Fruit fly (Drosophila melanogaster) whole organism, embryonic: ENCODE measurements around the gene CG43672.
A peak's percentile ranks its signal among the peaks of the same experiment; 100 is the strongest.

Experiments
- Atf6 ChIP-seq: fragments of 200-800 bp; sonication (Bioruptor generic); IDR thresholded peaks from 2 replicates; pipeline ENCODE4 v1.3.6; 2022; ENCODE audit warnings: missing biosample characterization, missing genetic modification characterization
- CG1024 ChIP-seq: fragments of 200-800 bp; sonication (Bioruptor generic); IDR thresholded peaks from 2 replicates; pipeline ENCODE4 v1.3.6; 2022; ENCODE audit warnings: missing biosample characterization, missing genetic modification characterization
- CG11723 ChIP-seq: fragments of 200-800 bp; sonication (Bioruptor generic); optimal IDR thresholded peaks from 2 replicates; lab custom pipeline; 2017; ENCODE audit warnings: missing biosample characterization, mild to moderate bottlenecking, missing genetic modification characterization
- CG13287 ChIP-seq: fragments of 200-800 bp; sonication (Bioruptor generic); IDR thresholded peaks from 2 replicates; pipeline ENCODE4 v1.3.6; 2022; ENCODE audit warnings: missing biosample characterization, missing genetic modification characterization; ENCODE audit not compliant: partially characterized antibody
- CG15514 ChIP-seq: fragments of 200-800 bp; sonication (Bioruptor generic); optimal IDR thresholded peaks from 3 replicates; lab custom pipeline; 2017; ENCODE audit warnings: missing biosample characterization, missing genetic modification characterization, mild to moderate bottlenecking, moderate library complexity, missing genetic modification reagents
- CG16779 ChIP-seq: fragments of 200-800 bp; sonication (Bioruptor generic); IDR thresholded peaks from 2 replicates; pipeline ENCODE4 v1.3.6; 2022; ENCODE audit warnings: missing biosample characterization, missing genetic modification characterization
- CG17612 ChIP-seq: fragments of 200-800 bp; sonication (Bioruptor generic); IDR thresholded peaks from 2 replicates; pipeline ENCODE4 v1.3.6; 2022; ENCODE audit warnings: missing biosample characterization, missing genetic modification characterization
- CG17829 ChIP-seq: fragments of 200-800 bp; optimal IDR thresholded peaks from 2 replicates; lab custom pipeline; 2019; ENCODE audit warnings: missing biosample characterization, mild to moderate bottlenecking, missing genetic modification characterization, moderate library complexity
- CG2116 ChIP-seq: fragments of 200-800 bp; sonication (Bioruptor generic); optimal IDR thresholded peaks from 3 replicates; lab custom pipeline; 2018; ENCODE audit warnings: missing biosample characterization, mild to moderate bottlenecking, missing genetic modification characterization
- CG2129 ChIP-seq: fragments of 200-800 bp; sonication (Bioruptor generic); IDR thresholded peaks from 2 replicates; pipeline ENCODE4 v1.3.6; 2022; ENCODE audit warnings: missing biosample characterization, missing genetic modification characterization; ENCODE audit not compliant: partially characterized antibody
- CG2678 ChIP-seq: fragments of 200-800 bp; sonication (Bioruptor generic); optimal IDR thresholded peaks from 3 replicates; lab custom pipeline; 2019; ENCODE audit warnings: missing biosample characterization, mild to moderate bottlenecking, missing genetic modification characterization, moderate library complexity
- CG3065 ChIP-seq: fragments of 200-800 bp; sonication (Bioruptor generic); optimal IDR thresholded peaks from 2 replicates; lab custom pipeline; 2016; ENCODE audit warnings: missing biosample characterization, missing genetic modification characterization
- CG32767 ChIP-seq: fragments of 200-800 bp; sonication (Bioruptor generic); IDR thresholded peaks from 2 replicates; pipeline ENCODE4 v1.3.6; 2022; ENCODE audit warnings: missing biosample characterization, missing genetic modification characterization
- CG34224 ChIP-seq: fragments of 200-800 bp; sonication (Bioruptor generic); IDR thresholded peaks from 3 replicates; pipeline ENCODE4 v1.3.6; 2022; ENCODE audit warnings: missing biosample characterization, missing genetic modification characterization; ENCODE audit not compliant: partially characterized antibody
- CG3995 ChIP-seq: fragments of 200-800 bp; sonication (Bioruptor generic); optimal IDR thresholded peaks from 3 replicates; lab custom pipeline; 2016; ENCODE audit warnings: missing biosample characterization, missing genetic modification characterization
- CG43689 ChIP-seq: fragments of 200-800 bp; sonication (Bioruptor generic); IDR thresholded peaks from 2 replicates; pipeline ENCODE4 v1.3.6; 2022; ENCODE audit warnings: missing biosample characterization, missing genetic modification characterization
- CG4424 ChIP-seq: fragments of 200-800 bp; sonication (Bioruptor generic); optimal IDR thresholded peaks from 3 replicates; lab custom pipeline; 2016; ENCODE audit warnings: missing biosample characterization, missing genetic modification characterization
- CG5180 ChIP-seq: fragments of 200-800 bp; sonication (Bioruptor generic); optimal IDR thresholded peaks from 3 replicates; lab custom pipeline; 2017; ENCODE audit warnings: missing biosample characterization, missing genetic modification characterization, mild to moderate bottlenecking, moderate library complexity, missing genetic modification reagents
- CG6175 ChIP-seq: fragments of 200-800 bp; sonication (Bioruptor generic); IDR thresholded peaks from 3 replicates; pipeline ENCODE4 v1.3.6; 2022; ENCODE audit warnings: missing biosample characterization, missing genetic modification characterization
- CG7963 ChIP-seq: fragments of 200-800 bp; sonication (Bioruptor generic); IDR thresholded peaks from 3 replicates; pipeline ENCODE4 v1.3.6; 2022; ENCODE audit warnings: missing biosample characterization, missing genetic modification characterization; ENCODE audit not compliant: partially characterized antibody
- CG8924 ChIP-seq: fragments of 200-800 bp; optimal IDR thresholded peaks from 3 replicates; lab custom pipeline; 2019; ENCODE audit warnings: missing biosample characterization, mild to moderate bottlenecking, missing genetic modification characterization, moderate library complexity
- CkIIα-i1 ChIP-seq: fragments of 200-800 bp; sonication (Bioruptor generic); IDR thresholded peaks from 2 replicates; pipeline ENCODE4 v1.3.6; 2022; ENCODE audit warnings: missing biosample characterization, missing genetic modification characterization
- Dll ChIP-seq: fragments of 200-800 bp; sonication (Bioruptor generic); IDR thresholded peaks from 4 replicates; pipeline ENCODE4 v1.3.6; 2022; ENCODE audit warnings: missing biosample characterization, missing genetic modification characterization; ENCODE audit not compliant: partially characterized antibody
- Dref ChIP-seq: fragments of 200-800 bp; sonication (Bioruptor generic); IDR thresholded peaks from 2 replicates; pipeline ENCODE4 v1.3.6; 2022; ENCODE audit warnings: missing biosample characterization, missing genetic modification characterization
- E2f2 ChIP-seq: fragments of 200-800 bp; sonication (Bioruptor generic); IDR thresholded peaks from 2 replicates; pipeline ENCODE4 v1.3.6; 2022; ENCODE audit warnings: missing biosample characterization, missing genetic modification characterization
- Opbp ChIP-seq: fragments of 200-800 bp; sonication (Bioruptor generic); IDR thresholded peaks from 3 replicates; pipeline ENCODE4 v1.3.6; 2022; ENCODE audit warnings: missing biosample characterization, missing genetic modification characterization; ENCODE audit not compliant: partially characterized antibody
- Optix ChIP-seq: fragments of 200-800 bp; sonication (Bioruptor generic); IDR thresholded peaks from 3 replicates; pipeline ENCODE4 v1.3.6; 2022; ENCODE audit warnings: missing biosample characterization, missing genetic modification characterization
- PHDP ChIP-seq: fragments of 200-800 bp; sonication (Bioruptor generic); optimal IDR thresholded peaks from 3 replicates; lab custom pipeline; 2018; ENCODE audit warnings: missing biosample characterization, mild to moderate bottlenecking, missing genetic modification characterization, moderate library complexity
- Scr ChIP-seq: fragments of 200-800 bp; sonication (Bioruptor generic); IDR thresholded peaks from 2 replicates; pipeline ENCODE4 v1.3.6; 2022; ENCODE audit warnings: missing biosample characterization, missing genetic modification characterization; ENCODE audit not compliant: partially characterized antibody
- Side ChIP-seq: fragments of 200-800 bp; sonication (Bioruptor generic); optimal IDR thresholded peaks from 2 replicates; lab custom pipeline; 2016; ENCODE audit warnings: missing biosample characterization, missing genetic modification characterization
- Sry-β ChIP-seq: fragments of 200-800 bp; sonication (Bioruptor generic); optimal IDR thresholded peaks from 2 replicates; lab custom pipeline; 2018; ENCODE audit warnings: missing biosample characterization, mild to moderate bottlenecking, missing genetic modification characterization, moderate library complexity
- Sry-δ ChIP-seq: fragments of 200-800 bp; sonication (Bioruptor generic); optimal IDR thresholded peaks from 2 replicates; lab custom pipeline; 2016; ENCODE audit warnings: missing biosample characterization, missing genetic modification characterization
- Taf1 ChIP-seq: fragments of 200-800 bp; sonication (Bioruptor generic); IDR thresholded peaks from 2 replicates; pipeline ENCODE4 v1.3.6; 2022; ENCODE audit warnings: missing biosample characterization, missing genetic modification characterization
- bcd ChIP-seq: fragments of 200-800 bp; sonication (Bioruptor generic); optimal IDR thresholded peaks from 2 replicates; lab custom pipeline; 2017; ENCODE audit warnings: missing biosample characterization, mild to moderate bottlenecking, missing genetic modification characterization
- cad ChIP-seq: fragments of >200 bp; optimal IDR thresholded peaks from 2 replicates; lab custom pipeline; 2017; ENCODE audit warnings: missing biosample characterization, missing genetic modification characterization
- chm ChIP-seq: fragments of 200-800 bp; sonication (Bioruptor generic); IDR thresholded peaks from 2 replicates; pipeline ENCODE4 v1.3.6; 2022; ENCODE audit warnings: missing biosample characterization, missing genetic modification characterization
- chn ChIP-seq: fragments of 200-800 bp; sonication (Bioruptor generic); optimal IDR thresholded peaks from 2 replicates; lab custom pipeline; 2016; ENCODE audit warnings: missing biosample characterization, missing genetic modification characterization
- dati ChIP-seq: fragments of 200-800 bp; sonication (Bioruptor generic); IDR thresholded peaks from 2 replicates; pipeline ENCODE4 v1.3.6; 2022; ENCODE audit warnings: missing biosample characterization, missing genetic modification characterization
- dmrt99B ChIP-seq: fragments of 200-800 bp; sonication (Bioruptor generic); optimal IDR thresholded peaks from 2 replicates; lab custom pipeline; 2018; ENCODE audit warnings: missing biosample characterization, mild to moderate bottlenecking, missing genetic modification characterization, moderate library complexity
- fru ChIP-seq: fragments of >200 bp; optimal IDR thresholded peaks from 2 replicates; lab custom pipeline; 2017
- lola ChIP-seq, 3 experiments: fragments of >200 bp in 2 of 3; fragments of 200-800 bp in 1 of 3; sonication (Bioruptor generic) in 1 of 3; optimal IDR thresholded peaks; 2 replicates each; lab custom pipeline; 2017 to 2019; ENCODE audit warnings: missing biosample characterization in 3 of 3, missing genetic modification characterization in 3 of 3, mild to moderate bottlenecking in 1 of 3, moderate library complexity in 1 of 3
- nmo ChIP-seq: fragments of 200-800 bp; sonication (Bioruptor generic); optimal IDR thresholded peaks from 2 replicates; lab custom pipeline; 2018; ENCODE audit warnings: missing biosample characterization, mild to moderate bottlenecking, missing genetic modification characterization, moderate library complexity
- oc ChIP-seq: fragments of 200-800 bp; sonication (Bioruptor generic); optimal IDR thresholded peaks from 2 replicates; lab custom pipeline; 2018; ENCODE audit warnings: missing biosample characterization, mild to moderate bottlenecking, missing genetic modification characterization, moderate library complexity
- onecut ChIP-seq: fragments of 200-800 bp; sonication (Bioruptor generic); IDR thresholded peaks from 2 replicates; pipeline ENCODE4 v1.3.6; 2022; ENCODE audit warnings: missing biosample characterization, missing genetic modification characterization
- pros ChIP-seq: fragments of 200-800 bp; sonication (Bioruptor generic); optimal IDR thresholded peaks from 3 replicates; lab custom pipeline; 2019; ENCODE audit warnings: missing biosample characterization, mild to moderate bottlenecking, missing genetic modification characterization, moderate library complexity
- pzg ChIP-seq: fragments of 200-800 bp; sonication (Bioruptor generic); optimal IDR thresholded peaks from 3 replicates; lab custom pipeline; 2018; ENCODE audit warnings: missing biosample characterization, mild to moderate bottlenecking, missing genetic modification characterization, moderate library complexity
- scrt ChIP-seq: fragments of 200-800 bp; sonication (Bioruptor generic); optimal IDR thresholded peaks from 2 replicates; lab custom pipeline; 2018; ENCODE audit warnings: missing biosample characterization, mild to moderate bottlenecking, missing genetic modification characterization, moderate library complexity
- sna ChIP-seq: fragments of 200-800 bp; sonication (Bioruptor generic); IDR thresholded peaks from 2 replicates; pipeline ENCODE4 v1.3.6; 2022; ENCODE audit warnings: missing biosample characterization, missing genetic modification characterization; ENCODE audit not compliant: partially characterized antibody
- tna ChIP-seq: fragments of 200-800 bp; sonication (Bioruptor generic); IDR thresholded peaks from 2 replicates; pipeline ENCODE4 v1.3.6; 2022; ENCODE audit warnings: missing biosample characterization, missing genetic modification characterization; ENCODE audit not compliant: partially characterized antibody
- unc-4 ChIP-seq: fragments of 200-800 bp; sonication (Bioruptor generic); IDR thresholded peaks from 2 replicates; pipeline ENCODE4 v1.3.6; 2022; ENCODE audit warnings: missing biosample characterization, missing genetic modification characterization; ENCODE audit not compliant: partially characterized antibody

The CG43672 gene

DNA sequence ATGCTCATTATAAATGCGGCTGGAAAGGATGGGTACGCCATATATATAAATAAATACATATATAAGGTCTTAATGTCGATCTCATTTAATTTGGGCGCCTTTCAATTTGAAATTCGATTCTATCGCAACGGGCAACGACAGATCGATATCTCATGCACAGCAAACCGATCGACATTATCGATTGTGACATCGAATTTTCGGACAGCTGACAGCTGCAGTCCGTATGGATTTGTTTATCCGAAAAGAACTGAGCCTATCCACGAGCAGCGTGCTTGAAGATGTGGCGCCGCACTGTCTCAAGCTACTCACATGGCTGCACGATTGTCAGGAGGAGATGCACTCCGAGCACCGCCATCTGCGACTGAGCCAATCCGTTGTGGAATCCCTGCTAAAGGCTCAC, 40.8 kb upstream of the CG43672 start, which contains the start of gene CG8191 (continued):
- TF ChIP-seq scrt (GFP tag; lab: Kevin White, UChicago) (no peak), Side (no peak), CG3065 (GFP tag; lab: Kevin White, UChicago) (no peak), cad (GFP tag; lab: Kevin White, UChicago) (no peak), CG1024 (GFP tag; lab: Robert Waterston, UW) (no peak), Sry-β (GFP tag; lab: Kevin White, UChicago) (peak; percentile 17), Sry-δ (GFP tag; lab: Kevin White, UChicago) (peak; percentile 32), Atf6 (GFP tag; lab: Robert Waterston, UW) (no peak), lola (GFP tag; optimal IDR thresholded peaks at IDR 0.05; lab: Kevin White, UChicago) (no peak), fru (lab: Kevin White, UChicago) (no peak), tna (peak; percentile 84), CG11723 (GFP tag; lab: Kevin White, UChicago) (no peak), Taf1 (GFP tag; lab: Robert Waterston, UW) (no peak), CG3995 (peak; percentile 88), Optix (GFP tag; lab: Robert Waterston, UW) (no peak), Dref (peak; percentile 82), pros (no peak), Scr (GFP tag; lab: Robert Waterston, UW) (peak; percentile 66), bcd (no peak), CG43689 (GFP tag; lab: Robert Waterston, UW) (no peak), nmo (GFP tag; lab: Kevin White, UChicago) (no peak), CG6175 (GFP tag; lab: Robert Waterston, UW) (no peak), CG2116 (GFP tag; lab: Kevin White, UChicago) (peak; percentile 72), dati (GFP tag; lab: Robert Waterston, UW) (no peak), CG15514 (GFP tag; lab: Kevin White, UChicago) (no peak), onecut (GFP tag; lab: Robert Waterston, UW) (no peak), unc-4 (peak; percentile 71), Dll (GFP tag; lab: Robert Waterston, UW) (peak; percentile 74; the same call in 3 of the 4 replicates), oc (no peak), CG2678 (tag; lab: Kevin White, UChicago) (no peak), sna (GFP tag; lab: Robert Waterston, UW) (peak; percentile 62), pzg (peak; percentile 44), PHDP (tag; lab: Kevin White, UChicago) (no peak), CG17612 (GFP tag; lab: Robert Waterston, UW) (no peak), Opbp (GFP tag; lab: Robert Waterston, UW) (peak; percentile 78; the same call in 2 of the 3 replicates), CG16779 (GFP tag; lab: Robert Waterston, UW) (no peak), CG4424 (GFP tag; lab: Kevin White, UChicago) (no peak), dmrt99B (tag; lab: Kevin White, UChicago) (no peak), chn (GFP tag; lab: Kevin White, UChicago) (no peak), CG17829 (tag; lab: Kevin White, UChicago) (peak; percentile 6), CG5180 (no peak), CkIIα-i1 (GFP tag; lab: Robert Waterston, UW) (no peak), chm (GFP tag; lab: Robert Waterston, UW) (no peak), CG7963 (peak; percentile 61; the same call in 1 of the 3 replicates), CG32767 (GFP tag; lab: Robert Waterston, UW) (no peak), CG13287 (GFP tag; lab: Robert Waterston, UW) (peak; percentile 77), CG2129 (GFP tag; lab: Robert Waterston, UW) (peak; percentile 45; the same call in 1 of the 2 replicates), E2f2 (GFP tag; lab: Robert Waterston, UW) (peak; percentile 87), CG8924 (no peak), CG34224 (GFP tag; lab: Robert Waterston, UW) (peak; percentile 80)
